Worm (Caenorhabditis elegans) whole organism, L1 larva: ENCODE data around the gene R03C1.1.
A peak's percentile ranks its signal among the peaks of the same experiment; 100 is the strongest.

Experiments used
- fkh-10 ChIP-seq: sonication (generic microtip); optimal IDR thresholded peaks from 2 replicates; lab custom pipeline; 2017; ENCODE audit warnings: missing biosample characterization, missing genetic modification reagents, missing genetic modification characterization
- lin-39 ChIP-seq: fragments of 150-350 bp; optimal IDR thresholded peaks from 2 replicates; lab custom pipeline; 2014; ENCODE audit warnings: missing biosample characterization, missing genetic modification reagents, missing genetic modification characterization
- lsy-2 ChIP-seq, 2 experiments: fragments of 150-350 bp; optimal IDR thresholded peaks; 2 replicates each; lab custom pipeline; 2014; ENCODE audit warnings: missing biosample characterization in 2 of 2, missing genetic modification characterization in 2 of 2
- nhr-12 ChIP-seq: sonication (generic microtip); optimal IDR thresholded peaks from 2 replicates; lab custom pipeline; 2017; ENCODE audit warnings: missing biosample characterization, missing genetic modification characterization
- nhr-90 ChIP-seq: sonication (generic microtip); optimal IDR thresholded peaks from 2 replicates; lab custom pipeline; 2016; ENCODE audit warnings: mild to moderate bottlenecking, missing genetic modification characterization, missing compliant biosample characterization; ENCODE audit not compliant: poor library complexity
- tlp-1 ChIP-seq: fragments of 150-350 bp; optimal IDR thresholded peaks from 2 replicates; lab custom pipeline; 2014; ENCODE audit warnings: missing biosample characterization, missing genetic modification characterization

- TF ChIP-seq lin-39 (no peak), tlp-1 (no peak), nhr-12 (no peak), lsy-2 (tag; optimal IDR thresholded peaks at IDR 0.05; lab: Kevin White, UChicago) (no peak), fkh-10 (GFP tag; lab: Kevin White, UChicago) (peak; percentile 5), nhr-90 (no peak)
Measured at ce11 chrII:14945518-14945917, 35.3 kb upstream of the R03C1.1 start.
